Fruit fly (Drosophila melanogaster) whole organism, embryonic: ENCODE measurements around the gene SrpRbeta.
A peak's percentile ranks its signal among the peaks of the same experiment; 100 is the strongest.

Experiments
- Antp ChIP-seq: fragments of 200-800 bp; sonication (Bioruptor generic); optimal IDR thresholded peaks from 3 replicates; lab custom pipeline; 2016; ENCODE audit warnings: missing biosample characterization, missing genetic modification characterization
- C15 ChIP-seq: fragments of 200-800 bp; sonication (Bioruptor generic); IDR thresholded peaks from 3 replicates; pipeline ENCODE4 v1.3.6; 2022; ENCODE audit warnings: missing biosample characterization, missing genetic modification characterization
- CG11696 ChIP-seq: fragments of 200-800 bp; sonication (Bioruptor generic); IDR thresholded peaks from 2 replicates; pipeline ENCODE4 v1.3.6; 2022; ENCODE audit warnings: missing biosample characterization, missing genetic modification characterization
- CG12219 ChIP-seq: fragments of 200-800 bp; sonication (Bioruptor generic); optimal IDR thresholded peaks from 3 replicates; lab custom pipeline; 2018; ENCODE audit warnings: missing biosample characterization, mild to moderate bottlenecking, missing genetic modification characterization
- CG12744 ChIP-seq: fragments of 200-800 bp; sonication (Bioruptor generic); optimal IDR thresholded peaks from 2 replicates; lab custom pipeline; 2016; ENCODE audit warnings: missing biosample characterization, missing genetic modification characterization
- CG12769 ChIP-seq: fragments of 200-800 bp; sonication (Bioruptor generic); optimal IDR thresholded peaks from 2 replicates; lab custom pipeline; 2019; ENCODE audit warnings: missing biosample characterization, mild to moderate bottlenecking, missing genetic modification characterization, moderate library complexity
- CG12942 ChIP-seq: fragments of 200-800 bp; sonication (Bioruptor generic); optimal IDR thresholded peaks from 3 replicates; lab custom pipeline; 2016; ENCODE audit warnings: missing biosample characterization, missing genetic modification characterization
- CG13296 ChIP-seq: fragments of 200-800 bp; sonication (Bioruptor generic); optimal IDR thresholded peaks from 3 replicates; lab custom pipeline; 2018; ENCODE audit warnings: missing biosample characterization, mild to moderate bottlenecking, missing genetic modification characterization
- CG15269 ChIP-seq: fragments of 200-800 bp; sonication (Bioruptor generic); optimal IDR thresholded peaks from 2 replicates; lab custom pipeline; 2018; ENCODE audit warnings: missing biosample characterization, mild to moderate bottlenecking, missing genetic modification characterization, moderate library complexity
- CG15696 ChIP-seq: fragments of 200-800 bp; sonication (Bioruptor generic); optimal IDR thresholded peaks from 2 replicates; lab custom pipeline; 2019; ENCODE audit warnings: missing biosample characterization, mild to moderate bottlenecking, missing genetic modification characterization, moderate library complexity
- CG17328 ChIP-seq: fragments of 200-800 bp; sonication (Bioruptor generic); IDR thresholded peaks from 2 replicates; pipeline ENCODE4 v1.3.6; 2022; ENCODE audit warnings: missing biosample characterization, missing genetic modification characterization
- CG17912 ChIP-seq: fragments of 200-800 bp; sonication (Bioruptor generic); optimal IDR thresholded peaks from 2 replicates; lab custom pipeline; 2018; ENCODE audit warnings: missing biosample characterization, mild to moderate bottlenecking, missing genetic modification characterization
- CG18764 ChIP-seq: fragments of 200-800 bp; sonication (Bioruptor generic); optimal IDR thresholded peaks from 3 replicates; lab custom pipeline; 2016; ENCODE audit warnings: missing biosample characterization, missing genetic modification characterization
- CG2120 ChIP-seq: fragments of 200-800 bp; sonication (Bioruptor generic); optimal IDR thresholded peaks from 3 replicates; lab custom pipeline; 2016; ENCODE audit warnings: missing biosample characterization, missing genetic modification characterization
- CG3065 ChIP-seq: fragments of 200-800 bp; sonication (Bioruptor generic); optimal IDR thresholded peaks from 2 replicates; lab custom pipeline; 2016; ENCODE audit warnings: missing biosample characterization, missing genetic modification characterization
- CG34376 ChIP-seq: fragments of 200-800 bp; sonication (Bioruptor generic); optimal IDR thresholded peaks from 2 replicates; lab custom pipeline; 2018; ENCODE audit warnings: missing biosample characterization, mild to moderate bottlenecking, missing genetic modification characterization
- CG42726 ChIP-seq: fragments of 200-800 bp; sonication (Bioruptor generic); IDR thresholded peaks from 2 replicates; pipeline ENCODE4 v1.3.6; 2022; ENCODE audit warnings: missing biosample characterization, missing genetic modification characterization; ENCODE audit not compliant: partially characterized antibody
- CG8359 ChIP-seq: fragments of 200-800 bp; sonication (Bioruptor generic); optimal IDR thresholded peaks from 2 replicates; lab custom pipeline; 2017; ENCODE audit warnings: missing biosample characterization, mild to moderate bottlenecking, missing genetic modification characterization, borderline replicate concordance
- CG8765 ChIP-seq: fragments of 200-800 bp; sonication (Bioruptor generic); IDR thresholded peaks from 2 replicates; pipeline ENCODE4 v1.3.6; 2022; ENCODE audit warnings: missing biosample characterization, missing genetic modification characterization
- CG9817 ChIP-seq: fragments of 200-800 bp; sonication (Bioruptor generic); optimal IDR thresholded peaks from 2 replicates; lab custom pipeline; 2018; ENCODE audit warnings: missing biosample characterization, mild to moderate bottlenecking, missing genetic modification characterization, moderate library complexity
- CG9876 ChIP-seq: fragments of 200-800 bp; sonication (Bioruptor generic); optimal IDR thresholded peaks from 2 replicates; lab custom pipeline; 2016; ENCODE audit warnings: missing biosample characterization, missing genetic modification characterization
- D19A ChIP-seq: fragments of 200-800 bp; optimal IDR thresholded peaks from 3 replicates; lab custom pipeline; 2019; ENCODE audit warnings: missing biosample characterization, mild to moderate bottlenecking, missing genetic modification characterization, moderate library complexity
- Dip2 ChIP-seq: fragments of 200-800 bp; sonication (Bioruptor generic); IDR thresholded peaks from 2 replicates; pipeline ENCODE4 v1.3.6; 2022; ENCODE audit warnings: missing biosample characterization, missing genetic modification characterization
- Dp ChIP-seq: fragments of 200-800 bp; sonication (Bioruptor generic); optimal IDR thresholded peaks from 2 replicates; lab custom pipeline; 2018; ENCODE audit warnings: missing biosample characterization, mild to moderate bottlenecking, missing genetic modification characterization, moderate library complexity
- Fer1 ChIP-seq: fragments of 200-800 bp; sonication (Bioruptor generic); optimal IDR thresholded peaks from 2 replicates; lab custom pipeline; 2017; ENCODE audit warnings: missing biosample characterization, mild to moderate bottlenecking, missing genetic modification characterization
- Gug ChIP-seq: fragments of 200-800 bp; sonication (Bioruptor generic); IDR thresholded peaks from 4 replicates; pipeline ENCODE4 v1.3.6; 2022; ENCODE audit warnings: missing biosample characterization, missing genetic modification characterization
- H2.0 ChIP-seq: fragments of 200-800 bp; sonication (Bioruptor generic); IDR thresholded peaks from 2 replicates; pipeline ENCODE4 v1.3.6; 2022; ENCODE audit warnings: missing biosample characterization, missing genetic modification characterization
- HLHmδ ChIP-seq: fragments of 200-800 bp; sonication (Bioruptor generic); optimal IDR thresholded peaks from 2 replicates; lab custom pipeline; 2018; ENCODE audit warnings: missing biosample characterization, mild to moderate bottlenecking, missing genetic modification characterization, moderate library complexity
- Myb ChIP-seq: fragments of 200-800 bp; sonication (Bioruptor generic); optimal IDR thresholded peaks from 2 replicates; lab custom pipeline; 2016; ENCODE audit warnings: missing biosample characterization, missing genetic modification characterization
- Sin3A ChIP-seq: fragments of >200 bp; optimal IDR thresholded peaks from 2 replicates; lab custom pipeline; 2018
- Sox102F ChIP-seq: fragments of 200-800 bp; sonication (Bioruptor generic); optimal IDR thresholded peaks from 2 replicates; lab custom pipeline; 2018; ENCODE audit warnings: missing biosample characterization, mild to moderate bottlenecking, missing genetic modification characterization, moderate library complexity
- Vsx1 ChIP-seq: fragments of 200-800 bp; sonication (Bioruptor generic); optimal IDR thresholded peaks from 2 replicates; lab custom pipeline; 2017; ENCODE audit warnings: missing biosample characterization, mild to moderate bottlenecking, missing genetic modification characterization, missing genetic modification reagents
- Xbp1 ChIP-seq: fragments of 200-800 bp; sonication (Bioruptor generic); optimal IDR thresholded peaks from 3 replicates; lab custom pipeline; 2016; ENCODE audit warnings: missing biosample characterization, mild to moderate bottlenecking, missing genetic modification characterization
- YL-1 ChIP-seq: fragments of 200-800 bp; sonication (Bioruptor generic); optimal IDR thresholded peaks from 3 replicates; lab custom pipeline; 2017; ENCODE audit warnings: missing biosample characterization, mild to moderate bottlenecking, missing genetic modification characterization
- ci ChIP-seq: fragments of 200-800 bp; sonication (Bioruptor generic); IDR thresholded peaks from 3 replicates; pipeline ENCODE4 v1.3.6; 2022; ENCODE audit warnings: missing biosample characterization, missing genetic modification characterization
- fd102C ChIP-seq: fragments of 200-800 bp; sonication (Bioruptor generic); optimal IDR thresholded peaks from 2 replicates; lab custom pipeline; 2018; ENCODE audit warnings: missing biosample characterization, mild to moderate bottlenecking, missing genetic modification characterization, moderate library complexity
- fru ChIP-seq: fragments of >200 bp; optimal IDR thresholded peaks from 2 replicates; lab custom pipeline; 2017
- gcm2 ChIP-seq: fragments of 200-800 bp; sonication (Bioruptor generic); optimal IDR thresholded peaks from 2 replicates; lab custom pipeline; 2016; ENCODE audit warnings: missing biosample characterization, missing genetic modification characterization
- gem ChIP-seq: fragments of 200-800 bp; sonication (Bioruptor generic); optimal IDR thresholded peaks from 2 replicates; lab custom pipeline; 2019; ENCODE audit warnings: missing biosample characterization, mild to moderate bottlenecking, missing genetic modification characterization, moderate library complexity
- grau ChIP-seq: fragments of 200-800 bp; optimal IDR thresholded peaks from 3 replicates; lab custom pipeline; 2019; ENCODE audit warnings: missing biosample characterization, mild to moderate bottlenecking, missing genetic modification characterization, moderate library complexity
- luna ChIP-seq: fragments of 200-800 bp; sonication (Bioruptor generic); optimal IDR thresholded peaks from 2 replicates; lab custom pipeline; 2016; ENCODE audit warnings: missing biosample characterization, missing genetic modification characterization
- mam ChIP-seq: fragments of 200-800 bp; sonication (Bioruptor generic); optimal IDR thresholded peaks from 3 replicates; lab custom pipeline; 2016; ENCODE audit warnings: missing biosample characterization, missing genetic modification characterization
- org-1 ChIP-seq: fragments of 200-800 bp; sonication (Bioruptor generic); optimal IDR thresholded peaks from 2 replicates; lab custom pipeline; 2017; ENCODE audit warnings: missing biosample characterization, missing genetic modification characterization
- peb ChIP-seq: fragments of 200-800 bp; sonication (Bioruptor generic); IDR thresholded peaks from 2 replicates; pipeline ENCODE4 v1.3.6; 2022; ENCODE audit warnings: missing biosample characterization, missing genetic modification characterization
- phol ChIP-seq: fragments of 200-800 bp; sonication (Bioruptor generic); optimal IDR thresholded peaks from 3 replicates; lab custom pipeline; 2018; ENCODE audit warnings: missing biosample characterization, mild to moderate bottlenecking, missing genetic modification characterization, moderate library complexity
- pnt ChIP-seq: fragments of 200-800 bp; sonication (Bioruptor generic); optimal IDR thresholded peaks from 3 replicates; lab custom pipeline; 2016; ENCODE audit warnings: missing biosample characterization, missing genetic modification characterization
- repo ChIP-seq: fragments of 200-800 bp; sonication (Bioruptor generic); optimal IDR thresholded peaks from 2 replicates; lab custom pipeline; 2016; ENCODE audit warnings: missing biosample characterization, missing genetic modification characterization
- sens ChIP-seq: fragments of 200-800 bp; sonication (Bioruptor generic); peaks from one replicate; lab custom pipeline; 2016; ENCODE audit warnings: missing biosample characterization, missing genetic modification characterization
- trem ChIP-seq: fragments of 200-800 bp; optimal IDR thresholded peaks from 3 replicates; lab custom pipeline; 2019; ENCODE audit warnings: missing biosample characterization, mild to moderate bottlenecking, missing genetic modification characterization, moderate library complexity
- twi ChIP-seq: fragments of 200-800 bp; optimal IDR thresholded peaks from 2 replicates; lab custom pipeline; 2019; ENCODE audit warnings: missing biosample characterization, mild to moderate bottlenecking, missing genetic modification characterization, moderate library complexity
- z ChIP-seq: fragments of 200-800 bp; sonication (Bioruptor generic); IDR thresholded peaks from 3 replicates; pipeline ENCODE4 v1.3.6; 2022; ENCODE audit warnings: missing biosample characterization, missing genetic modification characterization

SrpRbeta gene

dm6 chr3L:8700643-8701208 lies 19.3 kb downstream of the SrpRbeta start (continued):
- TF ChIP-seq CG9876 (GFP tag; lab: Kevin White, UChicago) (peak; percentile 59), phol (tag; lab: Kevin White, UChicago) (peak; percentile 77), org-1 (peak; percentile 80), Vsx1 (peak; percentile 94), CG2120 (GFP tag; lab: Kevin White, UChicago) (peak; percentile 93), grau (tag; lab: Kevin White, UChicago) (peak; percentile 88), Fer1 (GFP tag; lab: Kevin White, UChicago) (peak; percentile 76), Gug (peak; percentile 64; the same call in 2 of the 4 replicates), Myb (GFP tag; lab: Kevin White, UChicago) (peak; percentile 72), peb (GFP tag; lab: Robert Waterston, UW) (peak; percentile 34; the same call in 1 of the 2 replicates), fd102C (GFP tag; lab: Kevin White, UChicago) (no peak), z (GFP tag; lab: Robert Waterston, UW) (no peak), gem (tag; lab: Kevin White, UChicago) (peak; percentile 90), YL-1 (GFP tag; lab: Kevin White, UChicago) (peak; percentile 11), CG8359 (GFP tag; lab: Kevin White, UChicago) (peak; percentile 46), trem (peak; percentile 43), HLHmδ (no peak), luna (GFP tag; lab: Kevin White, UChicago) (peak; percentile 51), CG15696 (tag; lab: Kevin White, UChicago) (no peak), Dp (GFP tag; lab: Kevin White, UChicago) (no peak), Antp (GFP tag; lab: Kevin White, UChicago) (peak; percentile 71), CG12744 (GFP tag; lab: Kevin White, UChicago) (peak; percentile 80), CG34376 (GFP tag; lab: Kevin White, UChicago) (no peak), CG8765 (GFP tag; lab: Robert Waterston, UW) (no peak), CG12219 (GFP tag; lab: Kevin White, UChicago) (peak; percentile 78), CG13296 (GFP tag; lab: Kevin White, UChicago) (peak; percentile 71), pnt (GFP tag; lab: Kevin White, UChicago) (peak; percentile 50), CG42726 (GFP tag; lab: Robert Waterston, UW) (no peak), CG15269 (tag; lab: Kevin White, UChicago) (peak; percentile 86), C15 (peak; percentile 35; the same call in 1 of the 3 replicates), mam (peak; percentile 80), CG18764 (GFP tag; lab: Kevin White, UChicago) (peak; percentile 41), Sox102F (GFP tag; lab: Kevin White, UChicago) (peak; percentile 88), CG3065 (no peak), Sin3A (no peak), gcm2 (GFP tag; lab: Kevin White, UChicago) (peak; percentile 35), CG17912 (no peak), CG17328 (GFP tag; lab: Robert Waterston, UW) (no peak; the same call in 1 of the 2 replicates), fru (lab: Kevin White, UChicago) (no peak), Dip2 (peak; percentile 24; the same call in 1 of the 2 replicates), sens (GFP tag; lab: Kevin White, UChicago) (peak; percentile 96), Xbp1 (GFP tag; lab: Kevin White, UChicago) (peak; percentile 82), H2.0 (GFP tag; lab: Robert Waterston, UW) (peak; percentile 53), repo (GFP tag; lab: Kevin White, UChicago) (peak; percentile 16), twi (tag; lab: Kevin White, UChicago) (peak; percentile 37), CG9817 (tag; lab: Kevin White, UChicago) (peak; percentile 74), D19A (peak; percentile 70), CG12942 (peak; percentile 71), CG12769 (tag; lab: Kevin White, UChicago) (peak; percentile 88), ci (peak; percentile 58), CG11696 (GFP tag; lab: Robert Waterston, UW) (0 out of 2 replicates have a peak, but pooled peaks have one; percentile 13)
